Worm (Caenorhabditis elegans) whole organism, L4 larva: ENCODE results near the gene sru-27.
A peak's percentile ranks its signal among the peaks of the same experiment; 100 is the strongest.

ENCODE experiments used
- D1046.2 ChIP-seq: fragments of 200-800 bp; sonication (Bioruptor generic); IDR thresholded peaks from 2 replicates; pipeline ENCODE4 v1.3.6; 2022; ENCODE audit warnings: missing genetic modification characterization, missing compliant biosample characterization
- F10B5.3 ChIP-seq: sonication (generic microtip); optimal IDR thresholded peaks from 2 replicates; lab custom pipeline; 2016; ENCODE audit warnings: mild to moderate bottlenecking, missing genetic modification characterization, missing compliant biosample characterization
- F26F4.8 ChIP-seq: fragments of 200-800 bp; sonication (Bioruptor generic); conservative IDR thresholded peaks from 2 replicates; pipeline ENCODE4 v1.3.6; 2022; ENCODE audit warnings: missing genetic modification characterization, missing compliant biosample characterization
- F37D6.2 ChIP-seq: sonication (generic microtip); optimal IDR thresholded peaks from 2 replicates; lab custom pipeline; 2016; ENCODE audit warnings: mild to moderate bottlenecking, missing genetic modification characterization, missing compliant biosample characterization
- F44E2.7 ChIP-seq: fragments of 200-800 bp; sonication (Bioruptor generic); IDR thresholded peaks from 2 replicates; pipeline ENCODE4 v2.1.2; 2022; ENCODE audit warnings: missing genetic modification characterization, missing compliant biosample characterization
- T26A8.4 ChIP-seq: fragments of 200-800 bp; sonication (Bioruptor generic); IDR thresholded peaks from 2 replicates; pipeline ENCODE4 v1.3.6; 2022; ENCODE audit warnings: missing genetic modification characterization, missing compliant biosample characterization
- Y75B8A.6 ChIP-seq: fragments of 200-800 bp; sonication (Bioruptor generic); IDR thresholded peaks from 2 replicates; pipeline ENCODE4 v1.3.6; 2022; ENCODE audit warnings: missing genetic modification reagents, missing genetic modification characterization, missing compliant biosample characterization
- aha-1 ChIP-seq: fragments of 150-350 bp; peaks from one replicate; lab custom pipeline; 2014; ENCODE audit warnings: missing biosample characterization, missing genetic modification characterization
- attf-4 ChIP-seq: sonication (generic microtip); optimal IDR thresholded peaks from 3 replicates; lab custom pipeline; 2017; ENCODE audit warnings: missing biosample characterization, missing genetic modification characterization
- ceh-20 ChIP-seq: fragments of 200-800 bp; sonication (Bioruptor generic); IDR thresholded peaks from 2 replicates; pipeline ENCODE4 v1.3.6; 2022; ENCODE audit warnings: missing genetic modification reagents, missing genetic modification characterization, missing compliant biosample characterization
- ceh-28 ChIP-seq: fragments of 150-350 bp; optimal IDR thresholded peaks from 2 replicates; lab custom pipeline; 2014; ENCODE audit warnings: missing biosample characterization, missing genetic modification reagents, missing genetic modification characterization
- ceh-82 ChIP-seq: sonication (generic microtip); optimal IDR thresholded peaks from 2 replicates; lab custom pipeline; 2017; ENCODE audit warnings: missing biosample characterization, missing genetic modification characterization
- ces-1 ChIP-seq: fragments of 150-350 bp; sonication (generic microtip); optimal IDR thresholded peaks from 4 replicates; lab custom pipeline; 2014; ENCODE audit warnings: missing biosample characterization, missing genetic modification reagents, missing genetic modification characterization
- dmd-6 ChIP-seq: fragments of 200-800 bp; sonication (Bioruptor generic); IDR thresholded peaks from 2 replicates; pipeline ENCODE4 v1.3.6; 2022; ENCODE audit warnings: missing genetic modification reagents, missing genetic modification characterization, missing compliant biosample characterization
- dmd-8 ChIP-seq: fragments of 200-800 bp; sonication (Bioruptor generic); IDR thresholded peaks from 2 replicates; pipeline ENCODE4 v1.3.6; 2022; ENCODE audit warnings: missing genetic modification characterization, missing compliant biosample characterization
- fos-1 ChIP-seq: fragments of 150-350 bp; optimal IDR thresholded peaks from 2 replicates; lab custom pipeline; 2014; ENCODE audit warnings: missing biosample characterization, missing genetic modification characterization
- gei-8 ChIP-seq: fragments of 200-800 bp; sonication (Bioruptor generic); optimal IDR thresholded peaks from 2 replicates; lab custom pipeline; 2018; ENCODE audit warnings: mild to moderate bottlenecking, missing genetic modification characterization, missing compliant biosample characterization
- hlh-11 ChIP-seq: fragments of 200-800 bp; sonication (Bioruptor generic); optimal IDR thresholded peaks from 2 replicates; lab custom pipeline; 2018; ENCODE audit warnings: mild to moderate bottlenecking, missing genetic modification characterization, missing compliant biosample characterization
- hmg-1.1 ChIP-seq: fragments of 200-800 bp; sonication (Bioruptor generic); IDR thresholded peaks from 2 replicates; pipeline ENCODE4 v1.3.6; 2022; ENCODE audit warnings: missing genetic modification reagents, missing genetic modification characterization, missing compliant biosample characterization
- jun-1 ChIP-seq: fragments of 150-350 bp; optimal IDR thresholded peaks from 2 replicates; lab custom pipeline; 2014; ENCODE audit warnings: missing biosample characterization, missing genetic modification reagents, missing genetic modification characterization
- lin-1 ChIP-seq: fragments of 200-800 bp; sonication (Bioruptor generic); IDR thresholded peaks from 2 replicates; pipeline ENCODE4 v1.3.6; 2022; ENCODE audit warnings: missing genetic modification reagents, missing genetic modification characterization, missing compliant biosample characterization
- lin-13 ChIP-seq: fragments of 150-350 bp; optimal IDR thresholded peaks from 2 replicates; lab custom pipeline; 2014; ENCODE audit warnings: missing biosample characterization, missing genetic modification reagents, missing genetic modification characterization
- lin-29 ChIP-seq: fragments of 200-800 bp; sonication (Bioruptor generic); IDR thresholded peaks from 2 replicates; pipeline ENCODE4 v1.3.6; 2022; ENCODE audit warnings: missing genetic modification reagents, missing genetic modification characterization, missing compliant biosample characterization
- lin-39 ChIP-seq: fragments of 150-350 bp; optimal IDR thresholded peaks from 2 replicates; lab custom pipeline; 2014; ENCODE audit warnings: missing biosample characterization, missing genetic modification reagents, missing genetic modification characterization
- madf-9 ChIP-seq: fragments of 200-800 bp; sonication (Bioruptor generic); conservative IDR thresholded peaks from 2 replicates; pipeline ENCODE4 v1.3.6; 2022; ENCODE audit warnings: missing genetic modification reagents, missing genetic modification characterization, missing compliant biosample characterization
- mdt-29 ChIP-seq: fragments of 200-800 bp; sonication (Bioruptor generic); IDR thresholded peaks from 2 replicates; pipeline ENCODE4 v1.3.6; 2022; ENCODE audit warnings: missing genetic modification reagents, missing genetic modification characterization, missing compliant biosample characterization
- mep-1 ChIP-seq: fragments of 150-350 bp; sonication (generic microtip); optimal IDR thresholded peaks from 3 replicates; lab custom pipeline; 2014; ENCODE audit warnings: missing biosample characterization, missing genetic modification characterization
- mes-2 ChIP-seq: sonication (generic microtip); optimal IDR thresholded peaks from 2 replicates; lab custom pipeline; 2016; ENCODE audit warnings: missing genotype, mild to moderate bottlenecking, missing genetic modification characterization, missing compliant biosample characterization; ENCODE audit not compliant: poor library complexity, severe bottlenecking
- nhr-10 ChIP-seq: fragments of 150-350 bp; optimal IDR thresholded peaks from 2 replicates; lab custom pipeline; 2014; ENCODE audit warnings: missing biosample characterization, missing genetic modification characterization
- nhr-102 ChIP-seq: sonication (generic microtip); optimal IDR thresholded peaks from 2 replicates; lab custom pipeline; 2016; ENCODE audit warnings: mild to moderate bottlenecking, missing genetic modification characterization, moderate library complexity, missing compliant biosample characterization
- nhr-42 ChIP-seq: fragments of 200-800 bp; sonication (Bioruptor generic); IDR thresholded peaks from 2 replicates; pipeline ENCODE4 v1.3.6; 2022; ENCODE audit warnings: missing genetic modification characterization, missing compliant biosample characterization
- nhr-48 ChIP-seq: sonication (generic microtip); optimal IDR thresholded peaks from 2 replicates; lab custom pipeline; 2016; ENCODE audit warnings: mild to moderate bottlenecking, missing genetic modification characterization, missing compliant biosample characterization
- nhr-6 ChIP-seq: fragments of 150-350 bp; optimal IDR thresholded peaks from 2 replicates; lab custom pipeline; 2014; ENCODE audit warnings: missing biosample characterization, missing genetic modification characterization
- nhr-76 ChIP-seq: fragments of 150-350 bp; optimal IDR thresholded peaks from 2 replicates; lab custom pipeline; 2014; ENCODE audit warnings: missing biosample characterization, missing genetic modification characterization
- nhr-77 ChIP-seq: fragments of 150-350 bp; optimal IDR thresholded peaks from 2 replicates; lab custom pipeline; 2014; ENCODE audit warnings: missing biosample characterization, missing genetic modification characterization
- php-3 ChIP-seq: fragments of 200-800 bp; sonication (Bioruptor generic); IDR thresholded peaks from 2 replicates; pipeline ENCODE4 v1.3.6; 2022; ENCODE audit warnings: missing genetic modification reagents, missing genetic modification characterization, missing compliant biosample characterization
- set-16 ChIP-seq: fragments of 200-800 bp; sonication (Bioruptor generic); IDR thresholded peaks from 2 replicates; pipeline ENCODE4 v1.3.6; 2022; ENCODE audit warnings: missing genetic modification reagents, missing genetic modification characterization, missing compliant biosample characterization
- spr-1 ChIP-seq: sonication (generic microtip); optimal IDR thresholded peaks from 2 replicates; lab custom pipeline; 2016; ENCODE audit warnings: mild to moderate bottlenecking, missing genetic modification characterization, missing compliant biosample characterization
- tag-97 ChIP-seq: fragments of 200-800 bp; sonication (Bioruptor generic); IDR thresholded peaks from 2 replicates; pipeline ENCODE4 v1.3.6; 2022; ENCODE audit warnings: missing genetic modification characterization, missing compliant biosample characterization
- unc-62 ChIP-seq, 3 experiments: fragments of 150-350 bp in 1 of 3; sonication (generic microtip); optimal IDR thresholded peaks in 2 of 3; peaks in 1 of 3; 1 replicate in 1 of 3; 2 replicates in 2 of 3; lab custom pipeline; 2014 to 2017; ENCODE audit warnings: missing biosample characterization in 3 of 3, missing genetic modification characterization in 3 of 3, missing genetic modification reagents in 3 of 3, missing genotype in 1 of 3
- vab-7 ChIP-seq: fragments of 200-800 bp; sonication (Bioruptor generic); IDR thresholded peaks from 2 replicates; pipeline ENCODE4 v1.3.6; 2022; ENCODE audit warnings: missing genetic modification reagents, missing genetic modification characterization, missing compliant biosample characterization
- zip-11 ChIP-seq: fragments of 200-800 bp; sonication (Bioruptor generic); IDR thresholded peaks from 2 replicates; pipeline ENCODE4 v1.3.6; 2022; ENCODE audit warnings: missing genetic modification characterization, missing compliant biosample characterization
- ztf-11 ChIP-seq: fragments of 150-350 bp; optimal IDR thresholded peaks from 2 replicates; lab custom pipeline; 2014; ENCODE audit warnings: missing biosample characterization, missing genetic modification characterization

The sru-27 gene

DNA sequence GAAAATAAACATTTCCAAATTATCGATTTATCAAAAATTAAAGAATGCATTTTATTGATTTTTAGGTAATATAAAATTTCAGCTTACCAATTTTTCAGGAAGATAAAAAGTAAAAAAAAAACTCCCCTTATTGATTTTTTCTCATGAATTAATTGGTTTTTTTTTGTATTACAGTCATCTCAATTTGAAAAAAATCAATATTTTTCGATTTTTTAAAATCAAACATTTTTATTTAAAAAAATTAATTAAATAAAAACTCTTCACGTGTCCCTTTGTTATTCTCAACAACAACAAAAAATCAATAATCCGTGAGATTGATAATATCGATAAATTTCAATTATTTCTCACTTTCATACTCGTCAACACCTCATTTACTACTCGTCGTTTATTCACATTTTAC lies 3.9 kb upstream of the sru-27 start, which contains the start of gene C38C3.3:
TSS of gene C38C3.3 (plus strand) at position 301 of the 400 bp plus-strand sequence.
- TF ChIP-seq F10B5.3 (no peak), tag-97 (GFP tag; lab: Robert Waterston, UW) (no peak), lin-13 (GFP tag; lab: Kevin White, UChicago) (no peak), mep-1 (tag; lab: Kevin White, UChicago) (no peak), nhr-10 (tag; lab: Kevin White, UChicago) (no peak), Y75B8A.6 (GFP tag; lab: Robert Waterston, UW) (no peak), gei-8 (GFP tag; lab: Kevin White, UChicago) (no peak), hlh-11 (tag; lab: Kevin White, UChicago) (no peak), unc-62 (GFP tag; optimal IDR thresholded peaks at IDR 0.05 in 1 of 2; lab: Kevin White, UChicago) (no peak), unc-62 (tag; optimal IDR thresholded peaks at IDR 0.05; lab: Kevin White, UChicago) (no peak), aha-1 (tag; lab: Kevin White, UChicago) (no peak), php-3 (no peak), D1046.2 (no peak), lin-39 (tag; lab: Kevin White, UChicago) (no peak), ceh-20 (no peak), nhr-48 (no peak), vab-7 (GFP tag; lab: Robert Waterston, UW) (no peak), hmg-1.1 (no peak)

- TF ChIP-seq ceh-28 (peak; percentile 94), F44E2.7 (GFP tag; lab: Robert Waterston, UW) (no peak), madf-9 (GFP tag; lab: Robert Waterston, UW) (no peak), mdt-29 (GFP tag; lab: Robert Waterston, UW) (no peak)
These were observed 3.5 kb upstream of the sru-27 start for ce11 chrV:1495752-1496151.

- TF ChIP-seq dmd-8 (GFP tag; lab: Robert Waterston, UW): no peak
- TF ChIP-seq hmg-1.1: no peak
- TF ChIP-seq lin-1 (GFP tag; lab: Robert Waterston, UW): no peak
- TF ChIP-seq gei-8 (GFP tag; lab: Kevin White, UChicago): no peak
- no peak for TF ChIP-seq F37D6.2 (tag; lab: Kevin White, UChicago)
- TF ChIP-seq ztf-11 (tag; lab: Kevin White, UChicago): no peak
- no peak for TF ChIP-seq nhr-76 (tag; lab: Kevin White, UChicago)
- TF ChIP-seq lin-39 (tag; lab: Kevin White, UChicago): no peak
- TF ChIP-seq zip-11 (GFP tag; lab: Robert Waterston, UW): no peak
- no peak for TF ChIP-seq set-16
- TF ChIP-seq F26F4.8 (GFP tag; lab: Robert Waterston, UW): no peak
- TF ChIP-seq dmd-6 (GFP tag; lab: Robert Waterston, UW): no peak
- TF ChIP-seq mdt-29 (GFP tag; lab: Robert Waterston, UW): no peak
- TF ChIP-seq lin-13 (GFP tag; lab: Kevin White, UChicago): no peak
- TF ChIP-seq ceh-82 (tag; lab: Kevin White, UChicago): no peak
- TF ChIP-seq nhr-77: no peak
These were observed 6.8 kb downstream of the sru-27 start, which contains the start of gene sru-28 for ce11 chrV:1505995-1506394. TSS of gene sru-28 (plus strand) at chrV:1506295.

- TF ChIP-seq jun-1 (tag; lab: Kevin White, UChicago): no peak
These were observed 12.3 kb downstream of the sru-27 start, which contains the start of gene nhr-260 for ce11 chrV:1511537-1511936. TSS of gene nhr-260 (minus strand) at chrV:1511637.

DNA sequence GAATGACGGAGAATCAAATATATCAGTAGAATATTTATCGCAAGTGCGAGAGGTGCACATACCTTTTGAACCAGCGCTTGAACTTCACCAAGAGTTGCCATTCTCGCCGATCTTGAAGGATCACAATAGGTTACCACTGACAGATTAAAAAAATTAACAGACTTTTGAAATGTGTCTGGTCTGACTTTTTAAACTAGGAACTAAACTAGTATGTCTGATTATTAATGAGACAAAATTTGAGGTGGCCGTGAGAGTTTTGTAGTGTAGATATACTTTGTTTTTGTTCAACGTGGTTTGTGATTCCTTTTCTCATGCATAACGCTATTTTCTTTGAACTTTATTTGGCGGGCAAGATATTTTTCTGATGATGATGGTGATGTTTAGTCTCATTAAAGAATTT lies 22.6 kb downstream of the sru-27 start, which contains the start of gene str-240:
TSS of gene str-240 (minus strand) at position 101 of the 400 bp plus-strand sequence.
- TF ChIP-seq attf-4 (tag; lab: Kevin White, UChicago): no peak
- TF ChIP-seq php-3: no peak
- TF ChIP-seq fos-1 (tag; lab: Kevin White, UChicago): no peak
- TF ChIP-seq nhr-6: no peak
- no peak for TF ChIP-seq nhr-42 (GFP tag; lab: Robert Waterston, UW)
- TF ChIP-seq nhr-102 (tag; lab: Kevin White, UChicago): no peak
- no peak for TF ChIP-seq mes-2 (tag; lab: Kevin White, UChicago)
- TF ChIP-seq T26A8.4: no peak
- no peak for TF ChIP-seq set-16
- TF ChIP-seq Y75B8A.6 (GFP tag; lab: Robert Waterston, UW): no peak
- TF ChIP-seq lin-29 (GFP tag; lab: Robert Waterston, UW): no peak
- TF ChIP-seq F10B5.3: no peak
- TF ChIP-seq spr-1 (tag; lab: Kevin White, UChicago): no peak
- TF ChIP-seq nhr-48: no peak
- TF ChIP-seq ztf-11 (tag; lab: Kevin White, UChicago): no peak
- TF ChIP-seq hmg-1.1: no peak
- no peak for TF ChIP-seq lin-1 (GFP tag; lab: Robert Waterston, UW)
- TF ChIP-seq ces-1 (GFP tag; lab: Kevin White, UChicago): no peak
